Fruit fly (Drosophila melanogaster) ovary, adult (tissue): ENCODE data around the gene CG12289.

Experiments used
- CG17801 ChIP-seq: fragments of 200-800 bp; optimal IDR thresholded peaks from 2 replicates; lab custom pipeline; 2019; ENCODE audit warnings: missing biosample characterization, mild to moderate bottlenecking, missing genetic modification characterization, moderate library complexity; ENCODE audit not compliant: partially characterized antibody

CG12289 gene

DNA sequence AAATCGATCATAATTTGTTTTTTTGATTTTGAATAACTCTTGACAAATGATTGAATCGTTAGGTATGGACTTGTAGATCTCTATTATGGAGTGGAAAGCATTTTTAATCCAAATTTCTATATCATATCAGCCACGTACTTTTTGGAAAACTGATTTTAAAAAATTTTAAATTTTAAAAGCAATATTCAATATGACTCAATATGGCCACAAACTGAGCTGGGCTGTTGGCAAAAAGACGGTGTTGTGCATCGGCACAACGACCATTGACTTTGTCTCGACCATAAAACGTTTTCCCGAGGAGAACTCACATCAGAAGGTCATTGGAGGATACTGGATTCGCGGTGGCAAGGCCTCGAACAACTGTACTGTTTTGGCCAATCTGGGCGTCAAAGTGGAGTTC is at the start of gene CG12289, which contains the start of gene CG7551:
CG12289 (minus strand) TSS at position 101 of the 400 bp plus-strand sequence.
CG7551 (plus strand) TSS at position 121 of the 400 bp plus-strand sequence.
- no peak for TF ChIP-seq CG17801 (GFP tag; lab: Kevin White, UChicago)

DNA sequence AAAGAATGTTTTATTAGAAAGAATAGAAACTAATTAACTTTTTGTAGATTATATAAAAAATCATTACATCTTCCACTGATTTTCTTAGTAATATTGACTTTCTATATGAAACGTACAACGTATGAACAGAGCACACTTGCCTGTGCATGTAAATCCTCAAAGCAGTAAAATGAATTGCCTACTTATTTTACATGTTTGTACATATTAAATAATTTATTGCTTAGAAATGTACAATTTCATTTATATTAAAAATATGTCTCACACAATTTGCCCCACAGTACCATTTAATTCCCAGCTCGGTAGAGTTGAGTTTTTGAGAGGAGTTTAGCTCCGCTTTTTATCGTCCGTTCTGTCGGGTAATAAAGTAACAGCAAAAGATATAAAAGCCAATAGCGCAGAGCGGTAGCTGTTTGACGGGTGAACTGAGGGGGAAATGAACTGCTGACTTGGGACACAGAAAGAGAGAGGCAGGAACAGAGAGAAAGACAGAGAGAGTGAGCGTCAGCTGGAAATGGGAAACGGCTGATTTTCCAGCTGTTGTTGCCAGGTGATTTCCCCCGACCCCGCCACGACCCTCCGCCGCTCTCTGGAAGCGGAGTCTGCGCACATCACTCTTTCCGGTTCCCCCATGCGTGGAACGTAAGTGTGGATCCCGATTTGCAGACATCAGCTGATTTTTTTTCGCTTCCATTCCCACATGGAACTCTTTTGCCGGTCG is 35.0 kb upstream of the CG12289 start:
- peak; percentile 34 for TF ChIP-seq CG17801 (GFP tag; lab: Kevin White, UChicago)

DNA sequence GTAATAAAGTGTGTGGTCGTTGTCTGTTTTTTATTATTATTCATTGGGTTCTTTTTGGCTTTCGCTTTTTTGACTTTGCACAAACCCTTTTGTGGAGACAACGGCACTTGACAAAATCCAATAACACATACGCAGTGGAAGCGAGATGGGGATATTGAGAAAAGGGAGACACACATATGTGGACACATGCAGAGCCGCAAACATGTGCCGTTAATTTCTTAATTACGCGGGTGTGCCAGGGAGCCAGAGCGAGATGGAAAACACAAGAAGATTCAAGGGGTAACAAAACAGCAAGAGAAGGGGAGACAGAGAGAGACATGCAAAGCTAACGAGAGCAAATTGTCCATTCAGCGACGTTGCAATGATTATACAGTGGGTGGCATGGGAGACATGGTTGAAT is 34.2 kb upstream of the CG12289 start:
- TF ChIP-seq CG17801 (GFP tag; lab: Kevin White, UChicago) = no peak

DNA sequence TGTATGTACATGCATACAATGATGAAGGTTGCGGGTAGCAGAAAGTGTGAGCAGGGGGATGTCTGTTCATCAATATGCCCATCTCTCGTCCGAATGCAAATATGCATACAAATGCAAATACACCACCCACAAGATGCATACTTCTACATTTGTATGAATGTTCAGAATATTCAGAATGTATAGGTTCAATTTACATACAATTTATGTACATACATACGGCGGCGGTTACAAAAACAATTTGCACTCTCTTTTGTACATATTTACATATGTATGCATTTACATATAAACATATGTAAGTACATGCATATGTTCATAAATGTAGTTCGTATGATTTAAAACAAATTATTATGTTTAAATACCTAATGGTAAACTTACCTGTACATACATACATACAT is 33.6 kb upstream of the CG12289 start:
- no peak for TF ChIP-seq CG17801 (GFP tag; lab: Kevin White, UChicago)

DNA sequence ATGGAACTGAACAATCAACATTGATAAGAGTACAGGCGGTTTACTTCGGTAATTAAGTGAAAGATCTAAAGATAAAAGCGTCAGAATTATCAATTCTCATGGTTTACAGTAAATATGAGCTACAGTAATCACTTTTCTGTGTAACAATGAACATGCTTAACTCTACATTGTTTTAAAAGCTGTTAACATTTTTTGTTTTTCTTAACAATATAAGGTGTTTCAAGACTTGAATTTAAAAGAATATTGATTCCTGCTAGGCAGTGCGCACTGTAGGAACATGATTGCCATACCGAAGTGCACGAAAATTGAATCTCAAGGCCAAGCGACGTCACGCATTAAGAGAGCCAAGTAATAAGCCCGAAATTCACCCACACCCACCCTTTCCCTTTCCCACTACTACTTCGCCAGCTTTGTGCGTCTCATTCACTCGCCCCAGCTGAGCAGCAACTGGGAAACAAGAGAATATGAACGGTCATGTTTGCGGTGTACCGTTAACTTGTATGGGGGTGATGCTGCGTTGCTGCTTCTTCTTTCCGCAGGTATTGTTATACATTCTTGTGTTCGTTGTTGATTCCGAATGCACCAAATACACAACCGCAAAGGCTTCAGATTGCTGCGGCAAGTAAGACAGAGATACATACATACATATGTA is 33.1 kb upstream of the CG12289 start:
- peak; percentile 82 for TF ChIP-seq CG17801 (GFP tag; lab: Kevin White, UChicago)

DNA sequence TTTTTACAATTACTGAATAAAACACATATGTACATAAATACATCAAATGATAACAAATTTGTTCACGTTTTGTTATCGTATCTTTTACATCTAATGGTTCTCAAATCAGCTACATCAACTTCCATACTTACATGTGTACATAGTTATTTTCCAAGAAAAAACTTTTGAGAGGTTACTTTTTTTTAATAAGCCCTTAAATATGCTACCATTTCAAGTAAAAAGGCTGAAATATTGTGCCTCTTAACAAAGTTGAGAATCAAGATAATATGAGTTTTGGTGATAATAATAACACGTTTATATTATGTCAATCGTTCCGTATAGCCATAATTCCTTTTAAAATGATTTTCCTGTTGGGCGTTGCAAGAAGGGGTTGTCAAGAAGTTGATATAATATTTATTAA is 32.3 kb upstream of the CG12289 start:
- no peak for TF ChIP-seq CG17801 (GFP tag; lab: Kevin White, UChicago)

DNA sequence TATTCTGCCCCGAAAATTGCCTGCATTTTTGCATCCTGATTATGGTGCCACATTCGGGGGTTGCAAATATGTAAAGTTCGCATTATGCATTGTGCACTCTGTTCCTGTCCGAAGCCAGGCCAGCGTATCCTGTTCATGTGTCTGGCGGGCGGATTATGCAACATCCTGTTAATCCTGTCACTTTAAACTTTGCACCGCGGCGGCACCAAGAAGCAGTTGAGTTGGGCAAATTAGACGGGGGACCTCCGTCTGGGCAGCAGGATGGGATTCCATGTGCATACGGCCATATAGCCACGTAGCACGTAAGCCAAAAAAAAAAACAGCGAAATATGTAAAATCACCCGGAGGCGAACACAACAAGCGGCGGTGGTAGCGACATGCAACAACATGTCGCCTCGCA is 31.2 kb upstream of the CG12289 start:
- TF ChIP-seq CG17801 (GFP tag; lab: Kevin White, UChicago) = no peak

DNA sequence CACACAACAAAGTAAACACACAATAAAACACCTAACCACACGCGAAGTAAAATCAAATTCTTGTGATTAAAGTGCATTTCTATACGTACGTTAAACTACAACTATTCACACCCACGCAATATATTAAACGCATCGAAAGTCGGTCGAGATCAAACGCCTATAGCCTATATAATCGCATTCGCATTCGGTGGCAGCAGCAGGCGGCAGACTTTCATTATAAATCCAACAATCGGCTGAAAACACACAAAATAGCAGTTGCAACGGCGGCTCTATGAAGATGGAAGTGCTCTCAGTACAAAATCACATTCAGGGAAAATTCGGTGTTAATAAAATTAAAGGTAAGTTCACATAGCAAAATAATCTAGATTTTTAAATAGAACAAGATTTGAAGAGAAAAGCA is 30.0 kb upstream of the CG12289 start:
- no peak for TF ChIP-seq CG17801 (GFP tag; lab: Kevin White, UChicago)

DNA sequence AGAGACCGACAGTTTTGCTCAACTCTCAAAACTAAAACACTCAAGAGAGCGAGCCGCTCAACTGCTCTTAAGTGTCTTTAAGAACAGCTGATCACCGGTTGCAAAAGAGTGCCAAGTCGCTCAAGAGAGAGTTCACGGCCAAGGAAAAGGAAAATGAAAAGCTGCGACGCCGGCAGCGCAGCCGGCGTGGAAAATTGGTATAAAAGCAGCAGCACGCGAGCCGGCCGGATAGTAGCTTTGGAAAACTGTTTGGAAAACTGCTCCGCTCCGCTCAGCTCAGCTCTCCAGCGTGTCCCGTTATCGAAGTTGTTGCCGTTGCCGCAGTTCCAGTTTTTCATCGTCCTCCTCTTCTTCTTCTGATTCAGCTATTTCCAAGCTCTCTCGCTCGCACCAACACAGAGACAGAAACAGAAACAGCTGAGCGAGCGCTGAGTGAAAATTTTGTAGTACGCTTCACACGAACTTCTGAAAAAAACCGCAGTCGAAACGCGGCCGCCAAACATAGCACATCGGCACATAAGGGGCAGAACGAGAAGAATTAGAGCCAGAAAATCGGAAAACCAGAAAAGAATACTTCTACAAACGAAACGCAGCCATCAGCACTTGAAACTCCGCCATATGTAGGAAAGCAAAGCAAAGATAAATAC is 29.2 kb upstream of the CG12289 start, which contains the start of gene chrb:
chrb (plus strand) TSS at position 224 of the 647 bp plus-strand sequence.
- peak; percentile 55 for TF ChIP-seq CG17801 (GFP tag; lab: Kevin White, UChicago)

DNA sequence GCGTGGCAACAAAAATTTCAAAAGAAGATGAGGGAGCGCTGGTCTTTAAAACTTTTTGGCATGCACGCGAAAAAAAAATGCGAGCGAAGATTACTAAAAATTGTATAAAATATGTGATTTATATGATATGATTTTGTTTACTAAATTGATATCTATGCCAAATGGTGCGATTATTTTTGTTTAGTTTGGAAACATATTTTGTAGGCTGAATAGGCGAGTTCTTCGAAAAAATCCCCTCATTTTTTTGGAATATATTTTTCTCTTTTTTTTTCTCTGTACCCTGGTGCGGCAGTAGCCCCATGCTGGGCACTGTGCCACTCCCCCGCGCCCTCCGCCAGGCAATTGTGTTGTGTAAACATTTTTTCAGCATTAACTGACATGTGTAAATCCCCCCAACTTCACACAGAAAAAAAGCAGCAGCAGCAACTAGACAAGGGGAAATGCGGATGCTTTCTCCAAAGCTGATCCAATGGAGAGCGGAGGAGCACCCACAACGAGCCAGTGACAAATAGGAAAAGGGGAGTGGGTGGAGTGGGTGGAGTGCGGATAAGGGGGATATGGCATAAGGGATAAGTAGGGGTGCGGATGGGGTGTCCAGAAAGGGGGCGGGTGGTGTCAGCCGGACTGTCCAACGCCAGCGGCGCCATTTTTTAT is 27.8 kb upstream of the CG12289 start:
- TF ChIP-seq CG17801 (GFP tag; lab: Kevin White, UChicago) = no peak

DNA sequence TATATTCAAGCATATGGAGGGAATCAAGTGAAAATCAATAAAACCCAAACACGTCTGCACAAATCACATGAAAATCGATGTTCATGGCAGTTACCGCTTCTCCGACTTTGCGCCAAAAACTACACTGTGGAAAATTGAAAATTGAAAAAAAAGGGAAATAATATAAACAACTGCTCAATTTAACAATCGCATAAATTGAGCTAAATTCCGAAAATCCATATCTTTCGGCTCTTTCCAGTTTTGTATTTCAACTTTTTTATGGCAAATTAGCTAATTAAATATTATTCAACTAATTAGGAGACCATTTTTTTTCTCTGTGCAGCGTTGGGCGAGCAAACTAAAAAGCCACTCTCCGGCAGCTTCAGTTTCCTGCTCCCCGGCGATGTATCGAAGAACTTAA is 26.2 kb upstream of the CG12289 start:
- TF ChIP-seq CG17801 (GFP tag; lab: Kevin White, UChicago) = no peak

DNA sequence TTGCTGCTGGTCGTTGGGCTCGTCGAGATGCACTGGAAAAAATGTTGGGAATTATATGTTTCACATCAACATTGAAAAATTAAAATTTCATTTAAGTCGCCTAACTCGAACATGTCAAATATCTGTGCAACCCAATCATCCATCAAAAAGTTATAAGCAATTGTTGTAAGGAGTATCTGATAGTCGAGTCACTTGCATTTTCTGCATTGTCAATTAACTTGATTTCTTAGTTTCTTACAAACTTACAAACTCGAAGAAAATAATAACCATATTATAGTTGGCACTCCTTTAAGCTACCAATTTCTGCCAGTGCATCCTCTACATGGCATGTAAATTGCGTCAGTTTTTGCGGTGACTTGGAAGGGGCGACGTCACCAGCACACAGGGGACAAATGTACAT is 24.9 kb upstream of the CG12289 start:
- TF ChIP-seq CG17801 (GFP tag; lab: Kevin White, UChicago) = no peak

DNA sequence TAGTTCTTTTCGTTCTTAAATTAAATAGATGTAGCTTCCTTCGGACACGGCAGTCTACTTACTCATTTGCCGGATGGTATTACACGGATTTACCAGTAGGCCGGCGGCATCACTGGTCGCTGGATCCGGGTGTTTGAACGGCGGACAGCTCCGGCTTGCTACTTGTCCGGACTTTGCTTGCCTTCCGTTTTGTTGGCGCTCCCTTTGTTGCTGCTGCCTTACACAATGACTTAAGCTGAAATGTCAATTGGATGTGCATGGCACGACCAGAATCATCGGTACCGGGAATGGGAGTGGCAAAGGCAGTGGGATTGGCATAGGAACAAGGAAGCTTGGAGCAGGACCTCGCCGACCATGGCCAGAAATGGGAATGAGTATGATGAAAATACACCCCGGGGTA is 22.0 kb upstream of the CG12289 start:
- TF ChIP-seq CG17801 (GFP tag; lab: Kevin White, UChicago) = no peak

DNA sequence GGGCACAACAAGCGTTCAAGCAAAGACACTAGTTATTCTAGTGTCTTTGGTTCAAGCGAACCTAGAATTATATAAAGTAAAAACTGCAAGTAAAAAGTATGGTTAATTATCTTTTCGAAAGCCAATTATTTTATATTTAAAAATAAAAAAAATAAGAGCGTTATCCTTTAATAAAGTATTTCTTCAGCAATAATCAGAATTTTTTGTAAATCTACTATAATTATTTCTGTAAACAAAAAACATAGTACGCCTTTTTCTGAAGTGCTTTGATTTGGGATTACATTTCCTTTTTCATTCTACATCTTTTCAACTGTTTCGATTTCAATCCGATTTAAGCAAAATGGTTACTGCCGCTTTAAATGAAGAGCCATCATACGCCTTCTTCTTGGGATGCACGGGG is 16.4 kb upstream of the CG12289 start, which contains the start of gene Vha16-2:
Vha16-2 (plus strand) TSS at position 301 of the 400 bp plus-strand sequence.
- TF ChIP-seq CG17801 (GFP tag; lab: Kevin White, UChicago) = no peak

DNA sequence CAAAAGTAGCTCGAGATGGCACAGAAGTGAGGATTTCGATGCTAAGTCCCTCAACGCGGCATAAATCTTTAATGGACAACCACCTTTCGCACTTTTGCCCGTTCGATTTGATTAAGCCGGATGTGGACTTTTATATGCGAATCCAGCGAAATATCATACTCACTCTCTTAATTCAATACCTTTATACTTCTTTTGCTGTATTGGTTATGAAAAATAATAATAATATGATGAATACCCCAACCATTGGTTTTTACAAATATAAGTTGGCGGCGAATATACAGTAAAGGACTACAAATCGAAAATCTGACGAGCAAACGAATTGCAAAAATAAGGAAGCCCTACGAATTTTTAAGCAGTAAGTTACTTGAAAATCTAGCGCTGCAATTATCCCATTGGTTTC is 14.7 kb upstream of the CG12289 start, which contains the start of gene Vha16-3:
Vha16-3 (plus strand) TSS at position 301 of the 400 bp plus-strand sequence.
- no peak for TF ChIP-seq CG17801 (GFP tag; lab: Kevin White, UChicago)
